Fruit fly (Drosophila melanogaster) whole organism, embryonic: ENCODE data around the gene CG43402.

ENCODE experiments used
- Awh ChIP-seq: fragments of 200-800 bp; sonication (Bioruptor generic); IDR thresholded peaks from 2 replicates; pipeline ENCODE4, ENCODE4 v1.3.6; 2022; ENCODE audit warnings: missing biosample characterization, missing genetic modification characterization
- C15 ChIP-seq: fragments of 200-800 bp; sonication (Bioruptor generic); IDR thresholded peaks from 3 replicates; pipeline ENCODE4 v1.3.6; 2022; ENCODE audit warnings: missing biosample characterization, missing genetic modification characterization
- CG10959 ChIP-seq: fragments of 200-800 bp; sonication (Bioruptor generic); IDR thresholded peaks from 2 replicates; pipeline ENCODE4 v1.3.6; 2022; ENCODE audit warnings: missing biosample characterization, missing genetic modification characterization
- CG12391 ChIP-seq: fragments of 200-800 bp; sonication (Bioruptor generic); optimal IDR thresholded peaks from 3 replicates; lab custom pipeline; 2018; ENCODE audit warnings: missing biosample characterization, mild to moderate bottlenecking, missing genetic modification characterization, moderate library complexity
- CG13296 ChIP-seq: fragments of 200-800 bp; sonication (Bioruptor generic); optimal IDR thresholded peaks from 3 replicates; lab custom pipeline; 2018; ENCODE audit warnings: missing biosample characterization, mild to moderate bottlenecking, missing genetic modification characterization
- CG15073 ChIP-seq: fragments of 200-800 bp; sonication (Bioruptor generic); optimal IDR thresholded peaks from 2 replicates; lab custom pipeline; 2016; ENCODE audit warnings: missing biosample characterization, missing genetic modification characterization
- CG15696 ChIP-seq: fragments of 200-800 bp; sonication (Bioruptor generic); optimal IDR thresholded peaks from 2 replicates; lab custom pipeline; 2019; ENCODE audit warnings: missing biosample characterization, mild to moderate bottlenecking, missing genetic modification characterization, moderate library complexity
- CG1602 ChIP-seq: fragments of 200-800 bp; sonication (Bioruptor generic); optimal IDR thresholded peaks from 3 replicates; lab custom pipeline; 2016; ENCODE audit warnings: missing biosample characterization, missing genetic modification characterization
- CG2712 ChIP-seq: fragments of 200-800 bp; optimal IDR thresholded peaks from 3 replicates; lab custom pipeline; 2019; ENCODE audit warnings: missing biosample characterization, mild to moderate bottlenecking, missing genetic modification characterization, moderate library complexity
- CG31224 ChIP-seq: fragments of 200-800 bp; sonication (Bioruptor generic); IDR thresholded peaks from 2 replicates; pipeline ENCODE4 v1.3.6; 2022; ENCODE audit warnings: missing biosample characterization, missing genetic modification characterization
- CG32767 ChIP-seq: fragments of 200-800 bp; sonication (Bioruptor generic); IDR thresholded peaks from 2 replicates; pipeline ENCODE4 v1.3.6; 2022; ENCODE audit warnings: missing biosample characterization, missing genetic modification characterization
- CG3281 ChIP-seq: fragments of 200-800 bp; sonication (Bioruptor generic); optimal IDR thresholded peaks from 3 replicates; lab custom pipeline; 2017; ENCODE audit warnings: missing biosample characterization, mild to moderate bottlenecking, missing genetic modification characterization
- CG34224 ChIP-seq: fragments of 200-800 bp; sonication (Bioruptor generic); IDR thresholded peaks from 3 replicates; pipeline ENCODE4 v1.3.6; 2022; ENCODE audit warnings: missing biosample characterization, missing genetic modification characterization; ENCODE audit not compliant: partially characterized antibody
- CG34422 ChIP-seq: fragments of 200-800 bp; sonication (Bioruptor generic); IDR thresholded peaks from 3 replicates; pipeline ENCODE4 v1.3.6; 2022; ENCODE audit warnings: missing biosample characterization, missing genetic modification characterization
- CG6654 ChIP-seq: fragments of 200-800 bp; sonication (Bioruptor generic); optimal IDR thresholded peaks from 2 replicates; lab custom pipeline; 2017; ENCODE audit warnings: missing biosample characterization, mild to moderate bottlenecking, missing genetic modification characterization
- CG7745 ChIP-seq: fragments of 200-800 bp; sonication (Bioruptor generic); optimal IDR thresholded peaks from 2 replicates; lab custom pipeline; 2018; ENCODE audit warnings: missing biosample characterization, mild to moderate bottlenecking, missing genetic modification characterization, moderate library complexity
- CTCF ChIP-seq: fragments of 200-800 bp; sonication (Bioruptor generic); optimal IDR thresholded peaks from 2 replicates; lab custom pipeline; 2017; ENCODE audit warnings: missing biosample characterization, mild to moderate bottlenecking, missing genetic modification characterization, moderate library complexity
- CrebB ChIP-seq: fragments of 200-800 bp; sonication (Bioruptor generic); optimal IDR thresholded peaks from 3 replicates; lab custom pipeline; 2018; ENCODE audit warnings: missing biosample characterization, mild to moderate bottlenecking, missing genetic modification characterization
- D19A ChIP-seq: fragments of 200-800 bp; optimal IDR thresholded peaks from 3 replicates; lab custom pipeline; 2019; ENCODE audit warnings: missing biosample characterization, mild to moderate bottlenecking, missing genetic modification characterization, moderate library complexity
- Dek ChIP-seq: fragments of 200-800 bp; sonication (Bioruptor generic); optimal IDR thresholded peaks from 3 replicates; lab custom pipeline; 2019; ENCODE audit warnings: missing biosample characterization, mild to moderate bottlenecking, missing genetic modification characterization, moderate library complexity
- Ets97D ChIP-seq: fragments of 200-800 bp; sonication (Bioruptor generic); optimal IDR thresholded peaks from 3 replicates; lab custom pipeline; 2016; ENCODE audit warnings: missing biosample characterization, missing genetic modification characterization
- Fer3 ChIP-seq: fragments of 200-800 bp; sonication (Bioruptor generic); optimal IDR thresholded peaks from 2 replicates; lab custom pipeline; 2018; ENCODE audit warnings: missing biosample characterization, mild to moderate bottlenecking, missing genetic modification characterization, moderate library complexity
- Hr78 ChIP-seq, 2 experiments: fragments of 200-800 bp in 1 of 2; fragments of >200 bp in 1 of 2; sonication (Bioruptor generic) in 1 of 2; optimal IDR thresholded peaks; 2 replicates each; lab custom pipeline; 2017 to 2019; ENCODE audit warnings: missing biosample characterization in 2 of 2, missing genetic modification characterization in 2 of 2, mild to moderate bottlenecking in 1 of 2, moderate library complexity in 1 of 2
- Lhr ChIP-seq: fragments of 200-800 bp; sonication (Bioruptor generic); optimal IDR thresholded peaks from 3 replicates; lab custom pipeline; 2017; ENCODE audit warnings: mild to moderate bottlenecking, missing biosample characterization, missing genetic modification reagents, missing genetic modification characterization
- Meics ChIP-seq: fragments of 200-800 bp; sonication (Bioruptor generic); optimal IDR thresholded peaks from 2 replicates; lab custom pipeline; 2017; ENCODE audit warnings: missing biosample characterization, mild to moderate bottlenecking, missing genetic modification characterization
- Opbp ChIP-seq: fragments of 200-800 bp; sonication (Bioruptor generic); IDR thresholded peaks from 3 replicates; pipeline ENCODE4 v1.3.6; 2022; ENCODE audit warnings: missing biosample characterization, missing genetic modification characterization; ENCODE audit not compliant: partially characterized antibody
- PHDP ChIP-seq: fragments of 200-800 bp; sonication (Bioruptor generic); optimal IDR thresholded peaks from 3 replicates; lab custom pipeline; 2018; ENCODE audit warnings: missing biosample characterization, mild to moderate bottlenecking, missing genetic modification characterization, moderate library complexity
- Usf ChIP-seq: fragments of 200-800 bp; sonication (Bioruptor generic); optimal IDR thresholded peaks from 2 replicates; lab custom pipeline; 2017; ENCODE audit warnings: missing genotype, missing biosample characterization, missing genetic modification characterization
- Vsx1 ChIP-seq: fragments of 200-800 bp; sonication (Bioruptor generic); optimal IDR thresholded peaks from 2 replicates; lab custom pipeline; 2017; ENCODE audit warnings: missing biosample characterization, mild to moderate bottlenecking, missing genetic modification characterization, missing genetic modification reagents
- YL-1 ChIP-seq: fragments of 200-800 bp; sonication (Bioruptor generic); optimal IDR thresholded peaks from 3 replicates; lab custom pipeline; 2017; ENCODE audit warnings: missing biosample characterization, mild to moderate bottlenecking, missing genetic modification characterization
- ab ChIP-seq: fragments of 200-800 bp; sonication (Bioruptor generic); optimal IDR thresholded peaks from 2 replicates; lab custom pipeline; 2016; ENCODE audit warnings: missing biosample characterization, missing genetic modification characterization
- al ChIP-seq: fragments of 200-800 bp; sonication (Bioruptor generic); IDR thresholded peaks from 2 replicates; pipeline ENCODE4 v1.3.6; 2022; ENCODE audit warnings: missing biosample characterization, missing genetic modification characterization
- crol ChIP-seq: fragments of 200-800 bp; sonication (Bioruptor generic); IDR thresholded peaks from 2 replicates; pipeline ENCODE4 v1.3.6; 2022; ENCODE audit warnings: missing biosample characterization, missing genetic modification characterization
- dysf ChIP-seq: fragments of 200-800 bp; sonication (Bioruptor generic); IDR thresholded peaks from 3 replicates; pipeline ENCODE4 v1.3.6; 2022; ENCODE audit warnings: missing biosample characterization, missing genetic modification characterization
- en ChIP-seq: fragments of 200-800 bp; sonication (Bioruptor generic); optimal IDR thresholded peaks from 2 replicates; lab custom pipeline; 2016; ENCODE audit warnings: missing biosample characterization, missing genetic modification characterization
- eyg ChIP-seq: fragments of 200-800 bp; sonication (Bioruptor generic); optimal IDR thresholded peaks from 3 replicates; lab custom pipeline; 2016; ENCODE audit warnings: missing biosample characterization, missing genetic modification characterization
- fd3F ChIP-seq: fragments of 200-800 bp; sonication (Bioruptor generic); optimal IDR thresholded peaks from 2 replicates; lab custom pipeline; 2018; ENCODE audit warnings: missing biosample characterization, mild to moderate bottlenecking, missing genetic modification characterization, moderate library complexity
- fd96Cb ChIP-seq: fragments of 200-800 bp; sonication (Bioruptor generic); optimal IDR thresholded peaks from 2 replicates; lab custom pipeline; 2018; ENCODE audit warnings: missing biosample characterization, mild to moderate bottlenecking, missing genetic modification characterization, moderate library complexity
- grn ChIP-seq: fragments of 200-800 bp; sonication (Bioruptor generic); optimal IDR thresholded peaks from 3 replicates; lab custom pipeline; 2017; ENCODE audit warnings: missing biosample characterization, missing genetic modification characterization
- ham ChIP-seq: fragments of 200-800 bp; sonication (Bioruptor generic); IDR thresholded peaks from 2 replicates; pipeline ENCODE4 v1.3.6; 2022; ENCODE audit warnings: missing biosample characterization, missing genetic modification characterization
- her ChIP-seq: fragments of 200-800 bp; sonication (Bioruptor generic); optimal IDR thresholded peaks from 2 replicates; lab custom pipeline; 2016; ENCODE audit warnings: missing biosample characterization, missing genetic modification characterization
- hkb ChIP-seq, 2 experiments: fragments of 200-800 bp in 1 of 2; fragments of >200 bp in 1 of 2; sonication (Bioruptor generic) in 1 of 2; IDR thresholded peaks in 1 of 2; optimal IDR thresholded peaks in 1 of 2; 2 replicates each; pipeline versions ENCODE4 v1.3.6 to Lab custom; 2017 to 2022; ENCODE audit warnings: missing biosample characterization in 1 of 2, missing genetic modification characterization in 1 of 2
- luna ChIP-seq: fragments of 200-800 bp; sonication (Bioruptor generic); optimal IDR thresholded peaks from 2 replicates; lab custom pipeline; 2016; ENCODE audit warnings: missing biosample characterization, missing genetic modification characterization
- nau ChIP-seq: fragments of 200-800 bp; sonication (Bioruptor generic); optimal IDR thresholded peaks from 3 replicates; lab custom pipeline; 2017; ENCODE audit warnings: missing biosample characterization, mild to moderate bottlenecking, missing genetic modification characterization, missing genetic modification reagents
- nom ChIP-seq: fragments of 200-800 bp; sonication (Bioruptor generic); optimal IDR thresholded peaks from 2 replicates; lab custom pipeline; 2017; ENCODE audit warnings: missing biosample characterization, missing genetic modification characterization, mild to moderate bottlenecking, moderate library complexity, missing genetic modification reagents
- onecut ChIP-seq: fragments of 200-800 bp; sonication (Bioruptor generic); IDR thresholded peaks from 2 replicates; pipeline ENCODE4 v1.3.6; 2022; ENCODE audit warnings: missing biosample characterization, missing genetic modification characterization
- pb ChIP-seq: fragments of 200-800 bp; sonication (Bioruptor generic); optimal IDR thresholded peaks from 3 replicates; lab custom pipeline; 2016; ENCODE audit warnings: missing biosample characterization, missing genetic modification characterization
- pho ChIP-seq: fragments of 200-800 bp; sonication (Bioruptor generic); optimal IDR thresholded peaks from 2 replicates; lab custom pipeline; 2016; ENCODE audit warnings: missing biosample characterization, missing genetic modification characterization
- schlank ChIP-seq: fragments of 200-800 bp; sonication (Bioruptor generic); optimal IDR thresholded peaks from 2 replicates; lab custom pipeline; 2018; ENCODE audit warnings: missing biosample characterization, mild to moderate bottlenecking, missing genetic modification characterization
- shn ChIP-seq: fragments of 200-800 bp; sonication (Bioruptor generic); optimal IDR thresholded peaks from 3 replicates; lab custom pipeline; 2016; ENCODE audit warnings: missing biosample characterization, missing genetic modification characterization
- so ChIP-seq: fragments of 200-800 bp; sonication (Bioruptor generic); IDR thresholded peaks from 3 replicates; pipeline ENCODE4 v1.3.6; 2022; ENCODE audit warnings: missing biosample characterization, missing genetic modification characterization

The CG43402 gene

DNA sequence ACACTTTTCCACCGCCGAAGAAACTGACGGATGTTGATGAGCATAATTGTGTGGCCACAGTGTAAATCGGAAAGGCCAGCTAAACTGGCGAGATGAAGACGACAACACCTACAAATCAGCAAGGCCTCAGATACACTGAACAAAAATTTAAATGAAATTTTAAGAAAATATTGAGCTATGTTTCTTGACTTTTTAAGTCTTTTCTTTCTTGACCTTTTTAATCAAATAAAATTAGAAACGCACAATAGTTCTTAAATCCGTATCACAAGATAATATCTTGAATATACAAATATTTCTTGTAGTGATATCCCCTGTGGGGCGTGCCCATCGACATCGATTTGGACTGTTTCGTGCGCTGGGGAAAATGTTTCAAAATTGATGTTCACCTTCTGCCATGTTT lies 14.1 kb upstream of the CG43402 start, which contains the start of gene CG43401 (continued):
- TF ChIP-seq C15 (0 out of 3 replicates have a peak, but pooled peaks have one; percentile 6), Dek (peak; percentile 4), shn (GFP tag; lab: Kevin White, UChicago) (no peak), CG15073 (GFP tag; lab: Kevin White, UChicago) (peak; percentile 4), CG15696 (tag; lab: Kevin White, UChicago) (no peak), CG7745 (tag; lab: Kevin White, UChicago) (no peak), CG32767 (GFP tag; lab: Robert Waterston, UW) (peak; percentile 66), CG12391 (tag; lab: Kevin White, UChicago) (peak; percentile 75), nau (peak; percentile 18), CG1602 (GFP tag; lab: Kevin White, UChicago) (peak; percentile 37), D19A (tag; lab: Kevin White, UChicago) (no peak), fd96Cb (tag; lab: Kevin White, UChicago) (peak; percentile 50), CG34422 (GFP tag; lab: Robert Waterston, UW) (peak; percentile 60; the same call in 2 of the 3 replicates), CG2712 (tag; lab: Kevin White, UChicago) (peak; percentile 50), Meics (GFP tag; lab: Kevin White, UChicago) (no peak), CG10959 (GFP tag; lab: Robert Waterston, UW) (no peak), ab (GFP tag; lab: Kevin White, UChicago) (peak; percentile 10), hkb (optimal IDR thresholded peaks at IDR 0.05; lab: Kevin White, UChicago) (no peak), hkb (GFP tag; IDR thresholded peaks at IDR 0.05; lab: Robert Waterston, UW) (peak; percentile 78), CG31224 (no peak), Fer3 (tag; lab: Kevin White, UChicago) (peak; percentile 10), al (GFP tag; lab: Robert Waterston, UW) (0 out of 2 replicates have a peak, but pooled peaks have one; percentile 23), her (GFP tag; lab: Kevin White, UChicago) (no peak), luna (no peak), CG6654 (GFP tag; lab: Kevin White, UChicago) (no peak), CG13296 (GFP tag; lab: Kevin White, UChicago) (no peak), CG3281 (GFP tag; lab: Kevin White, UChicago) (no peak), YL-1 (GFP tag; lab: Kevin White, UChicago) (no peak), Lhr (no peak), pho (GFP tag; lab: Kevin White, UChicago) (no peak), so (GFP tag; lab: Robert Waterston, UW) (peak; percentile 67; the same call in 1 of the 3 replicates), Ets97D (no peak), en (no peak), schlank (tag; lab: Kevin White, UChicago) (no peak), onecut (0 out of 2 replicates have a peak, but pooled peaks have one; percentile 15), eyg (GFP tag; lab: Kevin White, UChicago) (peak; percentile 11), ham (GFP tag; lab: Robert Waterston, UW) (no peak), Awh (GFP tag; lab: Robert Waterston, UW) (peak; percentile 52; the same call in 1 of the 2 replicates), dysf (GFP tag; lab: Robert Waterston, UW) (peak; percentile 76), PHDP (tag; lab: Kevin White, UChicago) (peak; percentile 77), Hr78 (GFP tag; optimal IDR thresholded peaks at IDR 0.05; lab: Kevin White, UChicago) (peak in 1 of 2 experiments; percentile 57), Opbp (no peak), pb (GFP tag; lab: Kevin White, UChicago) (no peak), CTCF (no peak), Vsx1 (GFP tag; lab: Kevin White, UChicago) (no peak), nom (GFP tag; lab: Kevin White, UChicago) (no peak), CG34224 (GFP tag; lab: Robert Waterston, UW) (no peak), Usf (GFP tag; lab: Kevin White, UChicago) (no peak), CrebB (tag; lab: Kevin White, UChicago) (no peak), fd3F (GFP tag; lab: Kevin White, UChicago) (peak; percentile 22), crol (GFP tag; lab: Robert Waterston, UW) (no peak), grn (no peak)
